Worm (Caenorhabditis elegans): Measurements from ENCODE around the gene clec-139.

- TF ChIP-seq ceh-28 (tag; optimal IDR thresholded peaks at IDR 0.05), result no peak
- no peak for TF ChIP-seq mdl-1 (tag; optimal IDR thresholded peaks at IDR 0.05)
- no peak for TF ChIP-seq nfya-1 (tag; optimal IDR thresholded peaks at IDR 0.05; ENCODE audit: insufficient read depth)
- TF ChIP-seq fos-1 (tag; optimal IDR thresholded peaks at IDR 0.05), result no peak
- no peak for TF ChIP-seq jun-1 (tag; optimal IDR thresholded peaks at IDR 0.05)
- TF ChIP-seq daf-12 (tag; optimal IDR thresholded peaks at IDR 0.05), result no peak
- TF ChIP-seq R02D3.7 (tag; optimal IDR thresholded peaks at IDR 0.05), result no peak
- no peak for TF ChIP-seq ztf-11 (tag; optimal IDR thresholded peaks at IDR 0.05)
- no peak for TF ChIP-seq pqm-1 (tag; optimal IDR thresholded peaks at IDR 0.05)
Measured at ce11 chrII:4600276-4600675, 21.3 kb downstream of the clec-139 start.
